Worm (Caenorhabditis elegans): Measurements from ENCODE around the gene Y45F3A.9.

ce11 chrIII:10615166-10615565 lies 20.2 kb upstream of the Y45F3A.9 start, which contains the start of gene mrpl-22:
- no peak for TF ChIP-seq madf-9 (GFP tag; conservative IDR thresholded peaks at IDR 0.05)
- TF ChIP-seq zip-11 (GFP tag; IDR thresholded peaks at IDR 0.05), result no peak
- TF ChIP-seq ztf-11 (tag; optimal IDR thresholded peaks at IDR 0.05), result no peak
- no peak for TF ChIP-seq nhr-77 (tag; optimal IDR thresholded peaks at IDR 0.05)

All from whole organism, L4 larva.